Fruit fly (Drosophila melanogaster): ENCODE data around the gene CG3638.

The CG3638 gene

DNA sequence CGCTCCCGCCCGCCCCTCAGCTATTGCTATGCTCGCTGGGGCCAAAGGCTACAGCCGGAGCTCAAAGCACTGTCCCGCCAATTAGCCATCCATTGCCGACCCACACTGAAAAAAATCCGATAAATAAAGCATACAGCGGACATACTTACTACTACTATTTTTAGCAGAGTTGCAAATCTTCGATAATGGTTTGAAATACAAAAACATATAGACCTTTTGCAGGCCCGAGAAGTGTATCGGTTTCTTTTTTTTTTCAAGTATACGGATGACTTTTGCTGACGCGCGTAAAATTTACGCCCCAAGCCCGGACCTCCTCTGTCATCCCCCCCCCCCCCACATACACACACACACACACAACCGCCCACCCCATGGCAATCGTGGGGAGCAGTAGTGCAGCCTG is 4.8 kb downstream of the CG3638 start:
- no peak for TF ChIP-seq insv (GFP tag; optimal IDR thresholded peaks at IDR 0.05)
- TF ChIP-seq Drgx (GFP tag; IDR thresholded peaks at IDR 0.05) = peak; percentile 62

dm6 chrX:1229567-1229966 is 6.9 kb downstream of the CG3638 start:
- peak; percentile 35 for TF ChIP-seq sd (tag; optimal IDR thresholded peaks at IDR 0.05)
- 0 out of 2 replicates have a peak, but pooled peaks have one; percentile 17 for TF ChIP-seq tna (GFP tag; IDR thresholded peaks at IDR 0.05; ENCODE audit: partially characterized antibody)
- no peak for TF ChIP-seq CG3281 (GFP tag; optimal IDR thresholded peaks at IDR 0.05)
- TF ChIP-seq Med (GFP tag) = peak; percentile 8
- TF ChIP-seq CG13775 (GFP tag; optimal IDR thresholded peaks at IDR 0.05) = no peak
- peak; percentile 84 for TF ChIP-seq sr (GFP tag; IDR thresholded peaks at IDR 0.05)
- peak; percentile 56; the same call in 1 of the 2 replicates for TF ChIP-seq vvl (GFP tag; IDR thresholded peaks at IDR 0.05)
- TF ChIP-seq dm (GFP tag; optimal IDR thresholded peaks at IDR 0.05) = no peak
- peak; percentile 69 for TF ChIP-seq cwo (GFP tag; optimal IDR thresholded peaks at IDR 0.05)
- TF ChIP-seq CG8281 (tag; optimal IDR thresholded peaks at IDR 0.05) = no peak

DNA sequence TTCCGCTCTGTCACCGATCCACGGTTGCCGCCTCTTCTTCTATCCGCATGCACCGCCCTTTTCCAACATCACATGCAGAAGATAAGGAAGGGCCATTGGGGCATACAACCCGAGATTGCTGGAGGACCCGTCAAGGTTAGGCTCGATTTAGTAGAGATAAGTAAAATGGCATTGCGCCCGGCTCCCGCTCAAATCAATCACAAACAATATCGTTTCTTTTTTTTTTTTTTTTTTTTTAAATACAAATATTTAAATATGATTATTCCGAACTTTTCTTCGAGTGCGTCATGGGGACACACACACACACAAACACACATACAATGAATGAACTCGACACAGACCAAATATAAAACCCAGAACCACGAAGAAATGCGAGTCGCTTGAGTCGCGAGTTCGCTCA is 7.4 kb downstream of the CG3638 start:
- TF ChIP-seq fd64A (GFP tag; optimal IDR thresholded peaks at IDR 0.05) (no peak), CG34422 (GFP tag; IDR thresholded peaks at IDR 0.05) (no peak), Med (GFP tag) (peak; percentile 42), Ssrp (tag; optimal IDR thresholded peaks at IDR 0.05) (peak; percentile 16), usp (GFP tag; optimal IDR thresholded peaks at IDR 0.05) (no peak), pnt (GFP tag; optimal IDR thresholded peaks at IDR 0.05) (no peak), ATbp (GFP tag; optimal IDR thresholded peaks at IDR 0.05) (peak; percentile 3), CG18262 (tag; optimal IDR thresholded peaks at IDR 0.05) (peak; percentile 29), sima (GFP tag; optimal IDR thresholded peaks at IDR 0.05) (no peak), Drgx (GFP tag; IDR thresholded peaks at IDR 0.05) (peak; percentile 18; the same call in 1 of the 2 replicates), Fer3 (tag; optimal IDR thresholded peaks at IDR 0.05) (no peak), tll (GFP tag; optimal IDR thresholded peaks at IDR 0.05) (no peak), cg (GFP tag; optimal IDR thresholded peaks at IDR 0.05) (peak; percentile 21), CG2712 (tag; optimal IDR thresholded peaks at IDR 0.05) (peak; percentile 40), otp (GFP tag; IDR thresholded peaks at IDR 0.05) (peak; percentile 13; the same call in 1 of the 3 replicates), en (GFP tag; optimal IDR thresholded peaks at IDR 0.05) (no peak), Nf-YB (GFP tag; optimal IDR thresholded peaks at IDR 0.05) (no peak), Ptx1 (GFP tag; IDR thresholded peaks at IDR 0.05) (0 out of 2 replicates have a peak, but pooled peaks have one; percentile 22), phol (tag; optimal IDR thresholded peaks at IDR 0.05) (no peak), C15 (GFP tag; IDR thresholded peaks at IDR 0.05) (no peak), trh (GFP tag; optimal IDR thresholded peaks at IDR 0.05) (no peak), Hsf (GFP tag; optimal IDR thresholded peaks at IDR 0.05) (no peak), bsh (GFP tag; optimal IDR thresholded peaks at IDR 0.05) (peak in 1 of 2 experiments; percentile 35), CG3407 (GFP tag; optimal IDR thresholded peaks at IDR 0.05) (peak; percentile 10), gsb (GFP tag; IDR thresholded peaks at IDR 0.05) (no peak), CG2199 (GFP tag; IDR thresholded peaks at IDR 0.05) (no peak), CG1602 (GFP tag; optimal IDR thresholded peaks at IDR 0.05) (no peak), MTF-1 (GFP tag; optimal IDR thresholded peaks at IDR 0.05; ENCODE audit: borderline replicate concordance) (no peak), bbx (GFP tag; IDR thresholded peaks at IDR 0.05; ENCODE audit: partially characterized antibody) (no peak), CG4328 (GFP tag; optimal IDR thresholded peaks at IDR 0.05) (no peak), Fer2 (tag; optimal IDR thresholded peaks at IDR 0.05) (no peak), Xrp1 (GFP tag; IDR thresholded peaks at IDR 0.05) (peak; percentile 58), prd (optimal IDR thresholded peaks at IDR 0.05) (no peak), prd (GFP tag; IDR thresholded peaks at IDR 0.05) (peak; percentile 18; the same call in 1 of the 3 replicates), CG5180 (GFP tag; optimal IDR thresholded peaks at IDR 0.05) (no peak), dmrt11E (tag; optimal IDR thresholded peaks at IDR 0.05) (peak; percentile 15), D19A (tag; optimal IDR thresholded peaks at IDR 0.05) (peak; percentile 2)

Measured in whole organism, embryonic.